ENCODE assay signal across 2 fruit fly cellular contexts in the genomic region with DNA sequence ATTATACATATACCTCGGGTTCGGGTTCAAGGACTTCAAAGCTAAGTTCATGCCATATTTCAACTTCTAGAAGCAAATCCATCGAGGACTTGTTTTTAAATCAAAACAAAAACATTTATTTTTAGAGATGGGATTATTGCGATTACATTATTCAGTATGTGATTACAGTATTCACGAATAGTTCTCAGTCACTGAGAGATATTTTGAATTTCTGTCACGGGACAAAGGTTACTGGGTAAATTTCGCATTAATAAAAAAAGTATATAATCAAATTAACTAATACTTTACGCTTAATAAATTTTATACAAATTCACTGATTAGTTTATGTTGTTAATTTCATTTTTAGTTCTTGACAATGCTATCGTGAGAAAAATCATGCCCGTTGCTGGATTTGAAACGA.
TF ChIP-seq lines count a peak whose summit lies in the region.

No protein-coding gene starts in this region.

TF ChIP-seq in whole organism, embryonic, 481 proteins besides CTCF, POLR2A, EP300 and RAD21 (continued from another document and continues in another):
- TF ChIP-seq odd (GFP tag; optimal IDR thresholded peaks at IDR 0.05; lab: Kevin White, UChicago) = no peak
- TF ChIP-seq CG10209 (GFP tag; optimal IDR thresholded peaks at IDR 0.05; lab: Kevin White, UChicago) = no peak
- TF ChIP-seq Six4 (GFP tag; optimal IDR thresholded peaks at IDR 0.05; lab: Kevin White, UChicago) = no peak
- TF ChIP-seq lab (GFP tag; optimal IDR thresholded peaks at IDR 0.05; lab: Kevin White, UChicago) = no peak
- peak; percentile 16; the same call in 1 of the 2 replicates for TF ChIP-seq CG10366 (GFP tag; IDR thresholded peaks at IDR 0.05; lab: Robert Waterston, UW)
- no peak for TF ChIP-seq Spps (tag; optimal IDR thresholded peaks at IDR 0.05; lab: Kevin White, UChicago)
- no peak for TF ChIP-seq ham (GFP tag; IDR thresholded peaks at IDR 0.05; lab: Robert Waterston, UW)
- no peak for TF ChIP-seq jumu (GFP tag; optimal IDR thresholded peaks at IDR 0.05; lab: Kevin White, UChicago)
- peak; percentile 29 for TF ChIP-seq CG10267 (tag; optimal IDR thresholded peaks at IDR 0.05; lab: Kevin White, UChicago)
- TF ChIP-seq CG4707 (GFP tag; optimal IDR thresholded peaks at IDR 0.05; lab: Kevin White, UChicago) = no peak
- TF ChIP-seq CG2678 (tag; optimal IDR thresholded peaks at IDR 0.05; lab: Kevin White, UChicago) = no peak
- no peak for TF ChIP-seq CG12744 (GFP tag; optimal IDR thresholded peaks at IDR 0.05; lab: Kevin White, UChicago)
- TF ChIP-seq CG8478 (optimal IDR thresholded peaks at IDR 0.05; lab: Kevin White, UChicago) = no peak
- TF ChIP-seq run (tag; optimal IDR thresholded peaks at IDR 0.05; lab: Kevin White, UChicago) = no peak
- no peak for TF ChIP-seq Lim3 (GFP tag; IDR thresholded peaks at IDR 0.05; lab: Robert Waterston, UW)
- no peak for TF ChIP-seq Vsx1 (GFP tag; optimal IDR thresholded peaks at IDR 0.05; lab: Kevin White, UChicago)
- no peak for TF ChIP-seq schlank (tag; optimal IDR thresholded peaks at IDR 0.05; lab: Kevin White, UChicago)
- no peak for TF ChIP-seq CG11696 (GFP tag; IDR thresholded peaks at IDR 0.05; lab: Robert Waterston, UW)
- TF ChIP-seq Lhr (GFP tag; optimal IDR thresholded peaks at IDR 0.05; lab: Kevin White, UChicago) = no peak
- TF ChIP-seq ci (GFP tag; IDR thresholded peaks at IDR 0.05; lab: Robert Waterston, UW) = no peak
- TF ChIP-seq klu (GFP tag; IDR thresholded peaks at IDR 0.05; lab: Robert Waterston, UW) = no peak
- TF ChIP-seq ro (GFP tag; IDR thresholded peaks at IDR 0.05; lab: Robert Waterston, UW) = no peak
- no peak for TF ChIP-seq ken (GFP tag; IDR thresholded peaks at IDR 0.05; lab: Robert Waterston, UW)
- no peak for TF ChIP-seq zf30C (GFP tag; optimal IDR thresholded peaks at IDR 0.05; lab: Kevin White, UChicago)
- no peak for TF ChIP-seq CG31388 (GFP tag; optimal IDR thresholded peaks at IDR 0.05; lab: Kevin White, UChicago)
- TF ChIP-seq Nf-YA (GFP tag; IDR thresholded peaks at IDR 0.05; lab: Robert Waterston, UW) = no peak
- TF ChIP-seq tin (GFP tag; optimal IDR thresholded peaks at IDR 0.05; lab: Kevin White, UChicago) = no peak
- TF ChIP-seq rib (GFP tag; IDR thresholded peaks at IDR 0.05; lab: Robert Waterston, UW) = no peak
- no peak for TF ChIP-seq B-H1 (GFP tag; IDR thresholded peaks at IDR 0.05; lab: Robert Waterston, UW)
- no peak for TF ChIP-seq gem (tag; optimal IDR thresholded peaks at IDR 0.05; lab: Kevin White, UChicago)
- no peak for TF ChIP-seq ase (GFP tag; IDR thresholded peaks at IDR 0.05; lab: Robert Waterston, UW)
- no peak for TF ChIP-seq fd64A (GFP tag; optimal IDR thresholded peaks at IDR 0.05; lab: Kevin White, UChicago)
- TF ChIP-seq nom (GFP tag; optimal IDR thresholded peaks at IDR 0.05; lab: Kevin White, UChicago) = peak; percentile 23
- no peak for TF ChIP-seq fd3F (GFP tag; optimal IDR thresholded peaks at IDR 0.05; lab: Kevin White, UChicago)
- TF ChIP-seq CG17802 (tag; optimal IDR thresholded peaks at IDR 0.05; lab: Kevin White, UChicago) = no peak
- TF ChIP-seq CG12942 (GFP tag; optimal IDR thresholded peaks at IDR 0.05; lab: Kevin White, UChicago) = no peak
- TF ChIP-seq CG4360 (GFP tag; IDR thresholded peaks at IDR 0.05; lab: Robert Waterston, UW) = no peak
- no peak for TF ChIP-seq slp2 (GFP tag; optimal IDR thresholded peaks at IDR 0.05; lab: Kevin White, UChicago)
- TF ChIP-seq jing (GFP tag; optimal IDR thresholded peaks at IDR 0.05; lab: Kevin White, UChicago) = no peak
- TF ChIP-seq btn (GFP tag; optimal IDR thresholded peaks at IDR 0.05; lab: Kevin White, UChicago) = no peak
- TF ChIP-seq pb (GFP tag; optimal IDR thresholded peaks at IDR 0.05; lab: Kevin White, UChicago) = no peak
- no peak for TF ChIP-seq ac (GFP tag; optimal IDR thresholded peaks at IDR 0.05; lab: Kevin White, UChicago)
- TF ChIP-seq Side (GFP tag; optimal IDR thresholded peaks at IDR 0.05; lab: Kevin White, UChicago) = no peak
- TF ChIP-seq Chrac-16 (GFP tag; optimal IDR thresholded peaks at IDR 0.05; lab: Kevin White, UChicago) = peak; percentile 12
- TF ChIP-seq Trl (optimal IDR thresholded peaks at IDR 0.05; lab: Kevin White, UChicago) = no peak
- TF ChIP-seq Trl (GFP tag; optimal IDR thresholded peaks at IDR 0.05; lab: Kevin White, UChicago) = no peak
- TF ChIP-seq dm (GFP tag; optimal IDR thresholded peaks at IDR 0.05; lab: Kevin White, UChicago) = no peak
- peak; percentile 14; the same call in 1 of the 2 replicates for TF ChIP-seq Ptx1 (GFP tag; IDR thresholded peaks at IDR 0.05; lab: Robert Waterston, UW)
- TF ChIP-seq grn (GFP tag; optimal IDR thresholded peaks at IDR 0.05; lab: Kevin White, UChicago) = no peak
- no peak for TF ChIP-seq emc (GFP tag; optimal IDR thresholded peaks at IDR 0.05; lab: Kevin White, UChicago)
- TF ChIP-seq CG34224 (GFP tag; IDR thresholded peaks at IDR 0.05; lab: Robert Waterston, UW; ENCODE audit: partially characterized antibody) = no peak
- TF ChIP-seq vvl (GFP tag; IDR thresholded peaks at IDR 0.05; lab: Robert Waterston, UW) = 0 out of 2 replicates have a peak, but pooled peaks have one; percentile 7
- TF ChIP-seq trem (tag; optimal IDR thresholded peaks at IDR 0.05; lab: Kevin White, UChicago) = peak; percentile 27
- no peak for TF ChIP-seq Doc3 (GFP tag; IDR thresholded peaks at IDR 0.05; lab: Robert Waterston, UW; ENCODE audit: partially characterized antibody)
- TF ChIP-seq sd (tag; optimal IDR thresholded peaks at IDR 0.05; lab: Kevin White, UChicago) = no peak
- TF ChIP-seq CG7963 (GFP tag; IDR thresholded peaks at IDR 0.05; lab: Robert Waterston, UW; ENCODE audit: partially characterized antibody) = no peak
- no peak for TF ChIP-seq Bdp1 (GFP tag; optimal IDR thresholded peaks at IDR 0.05; lab: Kevin White, UChicago)
- no peak for TF ChIP-seq crol (GFP tag; IDR thresholded peaks at IDR 0.05; lab: Robert Waterston, UW)
- TF ChIP-seq twi (tag; optimal IDR thresholded peaks at IDR 0.05; lab: Kevin White, UChicago) = no peak
- TF ChIP-seq knrl (GFP tag; IDR thresholded peaks at IDR 0.05; lab: Robert Waterston, UW; ENCODE audit: partially characterized antibody) = no peak
- TF ChIP-seq gro (GFP tag; optimal IDR thresholded peaks at IDR 0.05; lab: Kevin White, UChicago) = no peak
- no peak for TF ChIP-seq Bteb2 (GFP tag; optimal IDR thresholded peaks at IDR 0.05; lab: Kevin White, UChicago)
- no peak for TF ChIP-seq danr (GFP tag; IDR thresholded peaks at IDR 0.05; lab: Robert Waterston, UW)
- no peak for TF ChIP-seq CG12155 (GFP tag; optimal IDR thresholded peaks at IDR 0.05; lab: Kevin White, UChicago)
- no peak for TF ChIP-seq cato (GFP tag; optimal IDR thresholded peaks at IDR 0.05; lab: Kevin White, UChicago; ENCODE audit: borderline replicate concordance)
- no peak for TF ChIP-seq exex (tag; optimal IDR thresholded peaks at IDR 0.05; lab: Kevin White, UChicago)
- no peak for TF ChIP-seq tap (tag; optimal IDR thresholded peaks at IDR 0.05; lab: Kevin White, UChicago)

TF ChIP-seq in whole organism, prepupa, 60 proteins besides CTCF, POLR2A, EP300 and RAD21 (continued from another document):
- TF ChIP-seq Blimp-1 (GFP tag; optimal IDR thresholded peaks at IDR 0.05; lab: Kevin White, UChicago) = no peak
- TF ChIP-seq pdm3 (GFP tag; optimal IDR thresholded peaks at IDR 0.05; lab: Kevin White, UChicago) = no peak
- TF ChIP-seq OdsH (GFP tag; optimal IDR thresholded peaks at IDR 0.05; lab: Kevin White, UChicago) = no peak
- no peak for TF ChIP-seq net (GFP tag; optimal IDR thresholded peaks at IDR 0.05; lab: Kevin White, UChicago)
- no peak for TF ChIP-seq CG11762 (GFP tag; optimal IDR thresholded peaks at IDR 0.05; lab: Kevin White, UChicago; ENCODE audit: insufficient read depth)
- peak; percentile 81 for TF ChIP-seq Eip78C (GFP tag; lab: Kevin White, UChicago)
- TF ChIP-seq CG6792 (GFP tag; optimal IDR thresholded peaks at IDR 0.05; lab: Kevin White, UChicago) = peak; percentile 7
- peak in 1 of 2 experiments; percentile 39 for TF ChIP-seq ss (GFP tag; optimal IDR thresholded peaks at IDR 0.05; lab: Kevin White, UChicago)
TF ChIP-seq in whole organism, prepupa: peak in this region for 10.
